Worm (Caenorhabditis elegans) whole organism, early embryonic: ENCODE measurements around the gene C07E3.9.

Experiments
- B0310.2 ChIP-seq: sonication (generic microtip); optimal IDR thresholded peaks from 2 replicates; lab custom pipeline; 2016; ENCODE audit warnings: mild to moderate bottlenecking, missing genetic modification characterization, missing compliant biosample characterization
- F13C5.2 ChIP-seq: sonication (generic microtip); optimal IDR thresholded peaks from 2 replicates; lab custom pipeline; 2017; ENCODE audit warnings: mild to moderate bottlenecking, missing genetic modification characterization, inconsistent platforms, missing compliant biosample characterization
- ama-1 ChIP-seq: fragments of 150-350 bp; optimal IDR thresholded peaks from 2 replicates; lab custom pipeline; 2014
- ceh-13 ChIP-seq: fragments of 200-800 bp; sonication (Bioruptor generic); optimal IDR thresholded peaks from 2 replicates; lab custom pipeline; 2018; ENCODE audit warnings: mild to moderate bottlenecking, missing genetic modification characterization, missing compliant biosample characterization
- ceh-36 ChIP-seq: sonication (generic microtip); optimal IDR thresholded peaks from 2 replicates; lab custom pipeline; 2016; ENCODE audit warnings: missing genetic modification characterization, inconsistent platforms, missing compliant biosample characterization
- flt-1 ChIP-seq: fragments of 200-800 bp; sonication (Bioruptor generic); IDR thresholded peaks from 2 replicates; pipeline ENCODE4 v1.3.6; 2022; ENCODE audit warnings: missing genetic modification characterization, missing compliant biosample characterization
- hmbx-1 ChIP-seq: sonication (generic microtip); optimal IDR thresholded peaks from 2 replicates; lab custom pipeline; 2016; ENCODE audit warnings: mild to moderate bottlenecking, missing genetic modification characterization, missing compliant biosample characterization
- hnd-1 ChIP-seq: sonication (generic microtip); optimal IDR thresholded peaks from 2 replicates; lab custom pipeline; 2016; ENCODE audit warnings: missing genetic modification characterization, missing compliant biosample characterization
- pes-1 ChIP-seq: fragments of 200-800 bp; sonication (Bioruptor generic); IDR thresholded peaks from 2 replicates; pipeline ENCODE4 v1.3.6; 2022; ENCODE audit warnings: missing genetic modification reagents, missing genetic modification characterization, missing compliant biosample characterization
- scrt-1 ChIP-seq: fragments of 200-800 bp; sonication (Bioruptor generic); IDR thresholded peaks from 2 replicates; pipeline ENCODE4 v1.3.6; 2022; ENCODE audit warnings: missing genetic modification characterization, missing compliant biosample characterization
- tbx-11 ChIP-seq: fragments of 200-800 bp; sonication (Bioruptor generic); IDR thresholded peaks from 2 replicates; pipeline ENCODE4 v1.3.6; 2022; ENCODE audit warnings: missing genetic modification characterization, missing compliant biosample characterization
- tbx-37 ChIP-seq: fragments of 200-800 bp; sonication (Bioruptor generic); conservative IDR thresholded peaks from 2 replicates; pipeline ENCODE4 v1.3.6; 2022; ENCODE audit warnings: missing genetic modification reagents, missing genetic modification characterization, missing compliant biosample characterization
- tra-4 ChIP-seq: sonication (generic microtip); optimal IDR thresholded peaks from 2 replicates; lab custom pipeline; 2017; ENCODE audit warnings: missing genetic modification characterization, missing compliant biosample characterization

ce11 chrII:10373016-10373415 is 22.5 kb downstream of the C07E3.9 start:
- TF ChIP-seq ceh-36 (tag; lab: Kevin White, UChicago), result no peak
- TF ChIP-seq ama-1 (lab: Kevin White, UChicago), result no peak
- TF ChIP-seq F13C5.2 (tag; lab: Kevin White, UChicago), result no peak
- no peak for TF ChIP-seq hnd-1 (tag; lab: Kevin White, UChicago)
- TF ChIP-seq B0310.2 (tag; lab: Kevin White, UChicago), result no peak
- TF ChIP-seq tbx-37 (GFP tag; lab: Robert Waterston, UW), result no peak
- TF ChIP-seq pes-1 (GFP tag; lab: Robert Waterston, UW), result no peak
- TF ChIP-seq tbx-11 (GFP tag; lab: Robert Waterston, UW), result no peak
- no peak for TF ChIP-seq flt-1 (GFP tag; lab: Robert Waterston, UW)
- TF ChIP-seq scrt-1 (GFP tag; lab: Robert Waterston, UW), result no peak
- no peak for TF ChIP-seq ceh-13 (GFP tag; lab: Kevin White, UChicago)
- TF ChIP-seq tra-4 (tag; lab: Kevin White, UChicago), result no peak
- TF ChIP-seq hmbx-1, result no peak
